Worm (Caenorhabditis elegans): ENCODE results near the gene unc-69.

Gene unc-69

DNA sequence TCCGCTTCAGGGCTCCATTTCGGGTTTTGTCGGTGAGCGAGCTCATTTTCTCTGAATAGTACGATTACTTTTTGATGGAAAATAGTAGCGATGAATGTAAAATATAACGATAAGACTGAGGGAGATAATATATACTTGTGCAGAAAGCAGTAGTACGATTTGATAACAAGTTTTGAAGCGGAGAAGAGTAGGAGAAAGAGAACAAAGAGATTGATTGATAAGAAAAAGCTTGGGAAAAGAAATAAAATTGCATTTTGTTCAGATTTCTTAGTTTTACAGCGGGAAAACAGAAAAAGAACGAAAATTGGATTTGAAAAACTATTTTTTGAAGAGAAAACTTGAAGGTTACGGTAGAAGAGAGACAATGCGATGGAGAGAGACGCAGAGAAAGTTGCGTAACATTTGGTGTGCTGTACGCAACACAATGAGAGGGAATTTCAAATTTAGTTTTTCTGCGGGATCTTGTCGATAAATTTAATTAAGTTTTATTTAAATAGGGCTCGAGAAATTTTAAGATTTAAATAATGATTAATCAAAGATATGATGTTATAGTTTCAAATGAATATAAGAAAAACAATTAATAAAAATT, 39.0 kb downstream of the unc-69 start, which contains the start of gene umps-1 (continued):
- no peak for TF ChIP-seq F57C9.4 (tag; optimal IDR thresholded peaks at IDR 0.05)
- peak; percentile 65 for TF ChIP-seq madf-6 (GFP tag; IDR thresholded peaks at IDR 0.05)
- no peak for TF ChIP-seq zim-3 (tag; optimal IDR thresholded peaks at IDR 0.05)
- TF ChIP-seq hmg-1.2 (GFP tag; IDR thresholded peaks at IDR 0.05) = peak; percentile 99
- TF ChIP-seq ZK185.1 (tag; optimal IDR thresholded peaks at IDR 0.05; ENCODE audit: poor library complexity, severe bottlenecking) = no peak
- TF ChIP-seq F33H1.4 (GFP tag; IDR thresholded peaks at IDR 0.05) = peak; percentile 46; the same call in 1 of the 2 replicates
- peak; percentile 77 for TF ChIP-seq lsl-1 (GFP tag; optimal IDR thresholded peaks at IDR 0.05)

DNA sequence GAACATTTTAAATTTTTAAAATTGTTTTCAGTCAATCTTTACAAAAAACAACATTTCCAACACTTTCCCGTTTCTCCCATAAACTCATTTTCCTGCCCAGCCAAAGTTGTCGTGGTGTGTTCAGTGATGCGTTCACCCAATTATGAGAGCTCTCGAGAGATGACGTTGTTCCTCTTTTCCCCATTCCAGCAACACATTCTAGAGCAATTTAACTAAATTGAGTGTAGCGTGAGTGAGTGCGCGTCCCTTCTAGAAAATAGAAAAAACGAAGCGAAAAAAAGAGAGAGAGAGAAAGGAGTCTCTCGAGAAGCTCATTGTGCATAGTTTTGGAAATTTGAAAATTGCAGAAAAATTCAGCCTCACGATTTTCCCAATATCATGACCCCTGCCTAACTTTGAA, 40.0 kb downstream of the unc-69 start:
- TF ChIP-seq lsy-27 (tag; optimal IDR thresholded peaks at IDR 0.05; ENCODE audit: borderline replicate concordance, insufficient read depth) = no peak
- TF ChIP-seq ceh-27 (GFP tag; optimal IDR thresholded peaks at IDR 0.05) = peak; percentile 35

DNA sequence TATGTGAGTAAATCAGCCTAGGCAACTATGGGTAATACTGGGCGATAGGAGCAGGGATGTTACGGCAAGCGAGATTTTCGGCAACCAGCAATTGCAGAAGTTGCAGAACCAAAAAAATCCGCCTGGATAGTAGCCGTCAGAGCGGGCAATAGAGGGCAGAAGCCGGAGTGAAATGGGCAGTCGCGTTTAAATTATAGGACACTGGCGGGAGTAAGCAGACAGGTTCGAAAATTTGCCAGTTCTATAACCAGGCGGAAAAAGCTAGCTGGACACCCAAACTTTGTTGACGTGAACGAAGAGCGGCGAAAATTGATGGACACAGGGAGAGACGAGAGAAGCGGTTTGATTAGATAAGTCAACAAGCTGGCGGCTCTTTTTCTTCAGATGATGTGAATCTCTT, 41.2 kb downstream of the unc-69 start:
- TF ChIP-seq cebp-2 (GFP tag; IDR thresholded peaks at IDR 0.05) = no peak
- no peak for TF ChIP-seq F55B11.4 (tag; optimal IDR thresholded peaks at IDR 0.05; ENCODE audit: borderline replicate concordance, insufficient read depth)
- TF ChIP-seq zfh-2 (GFP tag; conservative IDR thresholded peaks at IDR 0.05) = no peak
- TF ChIP-seq efl-1 (GFP tag; optimal IDR thresholded peaks at IDR 0.05) = no peak
- TF ChIP-seq attf-6 (GFP tag; IDR thresholded peaks at IDR 0.05) = no peak
- no peak for TF ChIP-seq rec-8 (tag; optimal IDR thresholded peaks at IDR 0.05)

ce11 chrIII:10361456-10361855, 42.7 kb downstream of the unc-69 start:
- TF ChIP-seq sptf-2 (GFP tag; optimal IDR thresholded peaks at IDR 0.05) = no peak
- TF ChIP-seq repo-1 (tag; optimal IDR thresholded peaks at IDR 0.05) = no peak
- no peak for TF ChIP-seq snpc-4 (GFP tag; optimal IDR thresholded peaks at IDR 0.05)
- no peak for TF ChIP-seq snpc-4 (tag; optimal IDR thresholded peaks at IDR 0.05)
- no peak for TF ChIP-seq ztf-25 (GFP tag; IDR thresholded peaks at IDR 0.05)
- no peak for TF ChIP-seq F33H1.4 (GFP tag; IDR thresholded peaks at IDR 0.05)
- no peak for TF ChIP-seq F39B2.1 (GFP tag; IDR thresholded peaks at IDR 0.05)
- no peak for TF ChIP-seq Y67H2A.10 (GFP tag; conservative IDR thresholded peaks at IDR 0.05)
- no peak for TF ChIP-seq nhr-120 (GFP tag; IDR thresholded peaks at IDR 0.05)
- TF ChIP-seq let-607 (tag; optimal IDR thresholded peaks at IDR 0.05) = no peak
- TF ChIP-seq ama-1 (optimal IDR thresholded peaks at IDR 0.05) = no peak
- TF ChIP-seq ama-1 (GFP tag; optimal IDR thresholded peaks at IDR 0.05) = no peak
- no peak for TF ChIP-seq sdz-38 (tag; optimal IDR thresholded peaks at IDR 0.05)
- no peak for TF ChIP-seq lir-1 (GFP tag; conservative IDR thresholded peaks at IDR 0.05)
- TF ChIP-seq F37B4.10 (GFP tag; IDR thresholded peaks at IDR 0.05) = no peak
- no peak for TF ChIP-seq zfh-2 (GFP tag; conservative IDR thresholded peaks at IDR 0.05)
- TF ChIP-seq lin-26 (GFP tag; IDR thresholded peaks at IDR 0.05) = no peak

- no peak for TF ChIP-seq lag-1 (GFP tag; IDR thresholded peaks at IDR 0.05)
- TF ChIP-seq rcor-1 (GFP tag; IDR thresholded peaks at IDR 0.05) = no peak
- no peak for TF ChIP-seq ccch-3 (GFP tag; optimal IDR thresholded peaks at IDR 0.05)
- TF ChIP-seq cebp-2 (GFP tag; IDR thresholded peaks at IDR 0.05) = no peak
- no peak for TF ChIP-seq hlh-12 (tag; optimal IDR thresholded peaks at IDR 0.05)
- TF ChIP-seq madf-10 (tag; optimal IDR thresholded peaks at IDR 0.05) = no peak
These were observed 44.2 kb downstream of the unc-69 start for ce11 chrIII:10362920-10363319.

Data from whole organism, young adult.